Worm (Caenorhabditis elegans) whole organism, late embryonic: ENCODE data around the gene F38E9.4.

Source experiments
- K09A11.1 ChIP-seq: sonication (generic microtip); optimal IDR thresholded peaks from 2 replicates; lab custom pipeline; 2017; ENCODE audit warnings: antibody characterized with exemption, mild to moderate bottlenecking, missing genetic modification characterization, missing compliant biosample characterization; ENCODE audit not compliant: insufficient read depth
- T23F11.4 ChIP-seq: fragments of 200-800 bp; sonication (Bioruptor generic); optimal IDR thresholded peaks from 2 replicates; lab custom pipeline; 2018; ENCODE audit warnings: mild to moderate bottlenecking, missing genetic modification characterization, missing compliant biosample characterization
- Y22D7AL.16 ChIP-seq: sonication (generic microtip); optimal IDR thresholded peaks from 2 replicates; lab custom pipeline; 2016; ENCODE audit warnings: missing genetic modification characterization, missing compliant biosample characterization
- ama-1 ChIP-seq: fragments of 150-350 bp; optimal IDR thresholded peaks from 2 replicates; lab custom pipeline; 2014
- ceh-14 ChIP-seq: sonication (generic microtip); optimal IDR thresholded peaks from 2 replicates; lab custom pipeline; 2016; ENCODE audit warnings: missing genotype, missing genetic modification characterization, missing compliant biosample characterization
- ceh-2 ChIP-seq: sonication (generic microtip); optimal IDR thresholded peaks from 2 replicates; lab custom pipeline; 2016; ENCODE audit warnings: missing genotype, missing genetic modification characterization, missing compliant biosample characterization
- ceh-22 ChIP-seq: sonication (generic microtip); optimal IDR thresholded peaks from 2 replicates; lab custom pipeline; 2017; ENCODE audit warnings: missing biosample characterization, missing genetic modification characterization
- ceh-24 ChIP-seq: sonication (generic microtip); optimal IDR thresholded peaks from 2 replicates; lab custom pipeline; 2016; ENCODE audit warnings: mild to moderate bottlenecking, missing genetic modification characterization, missing compliant biosample characterization
- ceh-31 ChIP-seq: sonication (generic microtip); optimal IDR thresholded peaks from 2 replicates; lab custom pipeline; 2016; ENCODE audit warnings: missing genetic modification characterization, missing compliant biosample characterization
- ceh-45 ChIP-seq: fragments of 200-800 bp; sonication (Bioruptor generic); IDR thresholded peaks from 2 replicates; pipeline ENCODE4 v1.3.6; 2022; ENCODE audit warnings: missing genetic modification reagents, missing genetic modification characterization, missing compliant biosample characterization
- ceh-6 ChIP-seq: fragments of 200-800 bp; sonication (Bioruptor generic); optimal IDR thresholded peaks from 2 replicates; lab custom pipeline; 2018; ENCODE audit warnings: mild to moderate bottlenecking, missing genetic modification characterization, missing compliant biosample characterization
- ceh-9 ChIP-seq: sonication (generic microtip); optimal IDR thresholded peaks from 2 replicates; lab custom pipeline; 2016; ENCODE audit warnings: mild to moderate bottlenecking, missing genetic modification characterization, inconsistent platforms, missing compliant biosample characterization
- dmd-4 ChIP-seq: sonication (generic microtip); optimal IDR thresholded peaks from 2 replicates; lab custom pipeline; 2016; ENCODE audit warnings: borderline replicate concordance, missing genetic modification characterization, missing compliant biosample characterization
- dve-1 ChIP-seq: sonication (generic microtip); optimal IDR thresholded peaks from 2 replicates; lab custom pipeline; 2017; ENCODE audit warnings: antibody characterized with exemption, mild to moderate bottlenecking, missing genetic modification characterization, missing compliant biosample characterization
- elt-2 ChIP-seq: sonication (generic microtip); optimal IDR thresholded peaks from 2 replicates; lab custom pipeline; 2016; ENCODE audit warnings: missing genetic modification reagents, missing genetic modification characterization, missing compliant biosample characterization
- fax-1 ChIP-seq: sonication (generic microtip); optimal IDR thresholded peaks from 2 replicates; lab custom pipeline; 2016; ENCODE audit warnings: missing genotype, missing genetic modification characterization, missing compliant biosample characterization
- fkh-10 ChIP-seq: fragments of 150-350 bp; optimal IDR thresholded peaks from 2 replicates; lab custom pipeline; 2014; ENCODE audit warnings: missing biosample characterization, missing genetic modification reagents, missing genetic modification characterization
- fkh-6 ChIP-seq: sonication (generic microtip); optimal IDR thresholded peaks from 2 replicates; lab custom pipeline; 2016; ENCODE audit warnings: missing genetic modification characterization, missing compliant biosample characterization
- hlh-13 ChIP-seq: fragments of 200-800 bp; sonication (Bioruptor generic); optimal IDR thresholded peaks from 2 replicates; lab custom pipeline; 2018; ENCODE audit warnings: mild to moderate bottlenecking, missing genetic modification characterization, missing compliant biosample characterization
- hlh-15 ChIP-seq: sonication (generic microtip); optimal IDR thresholded peaks from 2 replicates; lab custom pipeline; 2016; ENCODE audit warnings: missing genetic modification characterization, missing compliant biosample characterization
- hlh-30 ChIP-seq: sonication (generic microtip); optimal IDR thresholded peaks from 2 replicates; lab custom pipeline; 2017; ENCODE audit warnings: antibody characterized with exemption, missing genetic modification characterization, missing compliant biosample characterization; ENCODE audit not compliant: insufficient read depth
- hlh-8 ChIP-seq: sonication (generic microtip); optimal IDR thresholded peaks from 2 replicates; lab custom pipeline; 2016; ENCODE audit warnings: missing genotype, missing genetic modification characterization, missing compliant biosample characterization
- lim-6 ChIP-seq: sonication (generic microtip); optimal IDR thresholded peaks from 2 replicates; lab custom pipeline; 2016; ENCODE audit warnings: missing genetic modification characterization, missing compliant biosample characterization
- madf-2 ChIP-seq: sonication (generic microtip); optimal IDR thresholded peaks from 2 replicates; lab custom pipeline; 2017; ENCODE audit warnings: missing genetic modification characterization, missing compliant biosample characterization
- nfya-1 ChIP-seq: sonication (generic microtip); optimal IDR thresholded peaks from 2 replicates; lab custom pipeline; 2017; ENCODE audit warnings: missing genetic modification characterization, mild to moderate bottlenecking, missing compliant biosample characterization, antibody characterized with exemption, moderate library complexity
- nhr-11 ChIP-seq: fragments of 150-350 bp; optimal IDR thresholded peaks from 2 replicates; lab custom pipeline; 2014; ENCODE audit warnings: missing biosample characterization, missing genetic modification characterization
- npax-4 ChIP-seq: sonication (generic microtip); optimal IDR thresholded peaks from 2 replicates; lab custom pipeline; 2016; ENCODE audit warnings: missing genetic modification characterization, missing compliant biosample characterization
- pat-9 ChIP-seq: fragments of 200-800 bp; sonication (Bioruptor generic); optimal IDR thresholded peaks from 2 replicates; lab custom pipeline; 2018; ENCODE audit warnings: mild to moderate bottlenecking, missing genetic modification characterization, moderate library complexity, missing compliant biosample characterization
- pha-2 ChIP-seq: sonication (generic microtip); optimal IDR thresholded peaks from 2 replicates; lab custom pipeline; 2017; ENCODE audit warnings: mild to moderate bottlenecking, missing genetic modification characterization, missing compliant biosample characterization
- pha-4 ChIP-seq: fragments of 150-350 bp; optimal IDR thresholded peaks from 2 replicates; lab custom pipeline; 2018; ENCODE audit warnings: missing biosample characterization, missing genetic modification reagents, missing genetic modification characterization
- pros-1 ChIP-seq: fragments of 150-350 bp; optimal IDR thresholded peaks from 2 replicates; lab custom pipeline; 2014; ENCODE audit warnings: missing biosample characterization, missing genetic modification reagents, missing genetic modification characterization
- ref-2 ChIP-seq: sonication (generic microtip); optimal IDR thresholded peaks from 2 replicates; lab custom pipeline; 2016; ENCODE audit warnings: missing genetic modification characterization, missing compliant biosample characterization
- sox-4 ChIP-seq: sonication (generic microtip); optimal IDR thresholded peaks from 2 replicates; lab custom pipeline; 2017; ENCODE audit warnings: mild to moderate bottlenecking, missing genetic modification characterization, inconsistent platforms, missing compliant biosample characterization
- syd-9 ChIP-seq: sonication (generic microtip); optimal IDR thresholded peaks from 2 replicates; lab custom pipeline; 2016; ENCODE audit warnings: mild to moderate bottlenecking, missing genetic modification characterization, moderate library complexity, missing compliant biosample characterization
- tbx-2 ChIP-seq: sonication (generic microtip); optimal IDR thresholded peaks from 2 replicates; lab custom pipeline; 2016; ENCODE audit warnings: missing genetic modification characterization, missing compliant biosample characterization
- unc-3 ChIP-seq, 2 experiments: fragments of 200-800 bp in 1 of 2; sonication (Bioruptor generic) in 1 of 2; sonication (generic microtip) in 1 of 2; conservative IDR thresholded peaks in 1 of 2; optimal IDR thresholded peaks in 1 of 2; 2 replicates each; pipeline versions ENCODE4 v1.3.6 to Lab custom; 2016 to 2022; ENCODE audit warnings: missing compliant biosample characterization in 2 of 2, missing genetic modification characterization in 2 of 2, missing genetic modification reagents in 1 of 2
- unc-42 ChIP-seq: sonication (generic microtip); optimal IDR thresholded peaks from 2 replicates; lab custom pipeline; 2016; ENCODE audit warnings: missing genotype, missing genetic modification characterization, missing compliant biosample characterization
- unc-86 ChIP-seq: sonication (generic microtip); optimal IDR thresholded peaks from 2 replicates; lab custom pipeline; 2016; ENCODE audit warnings: missing genetic modification characterization, missing compliant biosample characterization
- ztf-16 ChIP-seq: sonication (generic microtip); optimal IDR thresholded peaks from 2 replicates; lab custom pipeline; 2017; ENCODE audit warnings: missing genetic modification characterization, missing compliant biosample characterization

Gene F38E9.4

DNA sequence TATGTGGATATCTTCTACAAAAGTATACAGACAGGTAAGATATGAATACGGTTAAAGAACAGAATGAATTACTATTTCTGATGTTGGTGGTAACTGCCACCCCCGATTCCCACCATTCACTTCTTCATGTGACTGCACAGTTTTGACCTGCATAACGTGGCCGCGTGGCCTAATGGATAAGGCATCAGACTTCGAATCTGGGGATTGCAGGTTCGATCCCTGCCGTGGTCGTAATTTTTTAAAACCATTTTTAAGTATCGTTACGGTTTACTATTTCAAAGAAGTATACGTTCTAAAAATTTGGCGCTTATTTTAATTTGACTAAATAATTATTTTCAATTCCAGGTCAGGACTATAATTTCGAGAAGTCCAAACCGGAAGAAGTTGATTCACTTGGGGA lies 9.6 kb downstream of the F38E9.4 start:
- TF ChIP-seq unc-3 (GFP tag; conservative IDR thresholded peaks at IDR 0.05; lab: Robert Waterston, UW) (no peak), unc-3 (tag; optimal IDR thresholded peaks at IDR 0.05; lab: Kevin White, UChicago) (no peak), nhr-11 (tag; lab: Kevin White, UChicago) (no peak), pat-9 (tag; lab: Kevin White, UChicago) (no peak), K09A11.1 (tag; lab: Kevin White, UChicago) (no peak), ztf-16 (tag; lab: Kevin White, UChicago) (no peak), ceh-9 (no peak), pros-1 (no peak), hlh-13 (no peak), hlh-30 (tag; lab: Kevin White, UChicago) (no peak), dve-1 (tag; lab: Kevin White, UChicago) (no peak), tbx-2 (no peak), hlh-8 (tag; lab: Kevin White, UChicago) (no peak), pha-4 (tag; lab: Kevin White, UChicago) (no peak), dmd-4 (tag; lab: Kevin White, UChicago) (no peak), madf-2 (tag; lab: Kevin White, UChicago) (no peak), ceh-45 (no peak)

DNA sequence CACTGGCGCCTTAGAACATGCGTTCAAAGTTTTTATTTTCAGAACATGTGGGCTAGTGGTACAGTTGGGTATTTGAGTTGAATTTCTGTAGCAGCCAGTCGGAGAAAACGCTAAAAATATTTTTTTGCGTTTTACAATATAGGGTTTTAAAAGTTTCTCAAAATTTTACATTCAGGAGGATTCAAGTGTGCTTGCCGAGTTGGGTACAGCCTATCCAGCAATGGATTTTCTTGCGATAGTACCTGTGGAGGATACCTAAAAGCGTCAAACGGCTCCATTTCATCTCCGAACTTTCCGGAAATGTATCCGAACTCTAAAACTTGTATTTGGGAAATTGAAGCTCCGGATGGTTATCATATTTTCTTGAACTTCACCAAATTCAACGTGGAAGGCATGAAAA lies 14.4 kb downstream of the F38E9.4 start:
- TF ChIP-seq syd-9 (tag; lab: Kevin White, UChicago), result no peak
- TF ChIP-seq nfya-1 (tag; lab: Kevin White, UChicago), result no peak
- TF ChIP-seq unc-42 (tag; lab: Kevin White, UChicago), result no peak
- no peak for TF ChIP-seq nhr-11 (tag; lab: Kevin White, UChicago)
- no peak for TF ChIP-seq ztf-16 (tag; lab: Kevin White, UChicago)
- TF ChIP-seq fkh-10 (GFP tag; lab: Kevin White, UChicago), result no peak
- no peak for TF ChIP-seq ceh-31 (tag; lab: Kevin White, UChicago)
- no peak for TF ChIP-seq Y22D7AL.16 (tag; lab: Kevin White, UChicago)
- TF ChIP-seq ref-2, result no peak
- TF ChIP-seq dve-1 (tag; lab: Kevin White, UChicago), result no peak
- TF ChIP-seq unc-86 (tag; lab: Kevin White, UChicago), result no peak
- no peak for TF ChIP-seq ama-1
- TF ChIP-seq ceh-2 (tag; lab: Kevin White, UChicago), result no peak
- TF ChIP-seq T23F11.4 (GFP tag; lab: Kevin White, UChicago), result no peak
- no peak for TF ChIP-seq ceh-6 (GFP tag; lab: Kevin White, UChicago)
- no peak for TF ChIP-seq npax-4 (tag; lab: Kevin White, UChicago)

DNA sequence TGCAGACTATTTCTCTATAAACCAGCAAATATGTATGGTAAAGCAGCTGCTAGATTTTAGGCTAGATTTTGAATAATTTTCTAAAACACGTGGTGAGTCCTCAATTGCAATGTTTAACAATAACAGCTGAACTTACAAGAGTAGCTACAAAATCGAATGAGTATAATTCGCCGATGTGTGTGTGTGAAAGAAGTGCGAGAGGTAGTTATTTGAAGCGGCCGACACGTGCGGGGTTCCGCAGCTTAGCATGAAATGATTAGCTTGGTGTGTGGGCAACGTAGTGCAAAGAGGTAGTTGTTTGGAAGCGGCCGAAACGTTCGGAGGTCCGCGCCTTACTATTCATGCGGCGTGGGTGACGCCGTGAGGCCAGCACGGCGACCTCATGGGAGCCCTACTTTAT lies 17.1 kb downstream of the F38E9.4 start:
- TF ChIP-seq lim-6 (tag; lab: Kevin White, UChicago) (no peak), pha-4 (tag; lab: Kevin White, UChicago) (no peak), pha-2 (tag; lab: Kevin White, UChicago) (no peak), elt-2 (no peak), ceh-22 (no peak)
- TF ChIP-seq, all 69 proteins: peak for 0

DNA sequence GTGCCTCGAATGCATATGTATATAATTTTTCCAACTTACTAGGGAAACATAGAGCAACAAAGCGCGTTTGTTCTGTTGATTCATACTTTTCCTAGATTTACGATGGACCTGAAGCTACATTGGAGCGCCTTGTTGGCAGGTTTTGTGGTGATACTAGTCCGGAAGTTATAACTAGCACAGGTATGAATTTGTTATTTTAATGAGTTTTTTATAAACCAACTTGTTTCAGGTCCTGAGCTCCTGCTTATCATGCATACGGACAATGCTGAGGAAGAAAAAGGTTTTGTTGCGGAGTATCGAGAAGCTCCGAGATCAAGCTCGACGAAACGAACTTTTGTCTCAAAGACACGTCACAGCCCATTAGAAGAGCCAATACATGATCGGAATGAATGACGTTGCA lies 19.0 kb downstream of the F38E9.4 start, which contains the start of gene F38E9.1:
TSS of gene F38E9.1 (plus strand) at position 301 of the 400 bp plus-strand sequence.
- TF ChIP-seq ceh-6 (GFP tag; lab: Kevin White, UChicago) (no peak), fkh-6 (no peak), ceh-24 (no peak), unc-3 (GFP tag; conservative IDR thresholded peaks at IDR 0.05; lab: Robert Waterston, UW) (no peak), unc-3 (tag; optimal IDR thresholded peaks at IDR 0.05; lab: Kevin White, UChicago) (no peak), nfya-1 (tag; lab: Kevin White, UChicago) (no peak), hlh-15 (tag; lab: Kevin White, UChicago) (no peak), ceh-9 (no peak), sox-4 (tag; lab: Kevin White, UChicago) (no peak), ceh-14 (tag; lab: Kevin White, UChicago) (no peak), fax-1 (tag; lab: Kevin White, UChicago) (no peak), nhr-11 (tag; lab: Kevin White, UChicago) (no peak), dmd-4 (tag; lab: Kevin White, UChicago) (no peak), madf-2 (tag; lab: Kevin White, UChicago) (no peak)
